Worm (Caenorhabditis elegans) whole organism, late embryonic: ENCODE measurements around the gene C42D4.13.

Source experiments
- C08G9.2 ChIP-seq: sonication (generic microtip); optimal IDR thresholded peaks from 2 replicates; lab custom pipeline; 2016; ENCODE audit warnings: mild to moderate bottlenecking, missing genetic modification characterization, moderate library complexity, missing compliant biosample characterization
- C38D4.7 ChIP-seq: fragments of 200-800 bp; sonication (Bioruptor generic); optimal IDR thresholded peaks from 2 replicates; lab custom pipeline; 2018; ENCODE audit warnings: mild to moderate bottlenecking, missing genetic modification characterization, moderate library complexity, missing compliant biosample characterization
- F13H6.1 ChIP-seq: sonication (generic microtip); optimal IDR thresholded peaks from 2 replicates; lab custom pipeline; 2016; ENCODE audit warnings: missing genetic modification characterization, missing compliant biosample characterization
- K02D7.2 ChIP-seq: sonication (generic microtip); optimal IDR thresholded peaks from 2 replicates; lab custom pipeline; 2017; ENCODE audit warnings: mild to moderate bottlenecking, missing genetic modification characterization, missing compliant biosample characterization
- K09A11.1 ChIP-seq: sonication (generic microtip); optimal IDR thresholded peaks from 2 replicates; lab custom pipeline; 2017; ENCODE audit warnings: antibody characterized with exemption, mild to moderate bottlenecking, missing genetic modification characterization, missing compliant biosample characterization; ENCODE audit not compliant: insufficient read depth
- T23F11.4 ChIP-seq: fragments of 200-800 bp; sonication (Bioruptor generic); optimal IDR thresholded peaks from 2 replicates; lab custom pipeline; 2018; ENCODE audit warnings: mild to moderate bottlenecking, missing genetic modification characterization, missing compliant biosample characterization
- ahr-1 ChIP-seq: sonication (generic microtip); optimal IDR thresholded peaks from 2 replicates; lab custom pipeline; 2016; ENCODE audit warnings: missing genetic modification characterization, missing compliant biosample characterization
- ceh-18 ChIP-seq: sonication (generic microtip); optimal IDR thresholded peaks from 2 replicates; lab custom pipeline; 2016; ENCODE audit warnings: missing genetic modification characterization, missing compliant biosample characterization
- ceh-19 ChIP-seq: fragments of 200-800 bp; sonication (Bioruptor generic); optimal IDR thresholded peaks from 2 replicates; lab custom pipeline; 2018; ENCODE audit warnings: mild to moderate bottlenecking, missing genetic modification characterization, missing compliant biosample characterization
- ceh-24 ChIP-seq: sonication (generic microtip); optimal IDR thresholded peaks from 2 replicates; lab custom pipeline; 2016; ENCODE audit warnings: mild to moderate bottlenecking, missing genetic modification characterization, missing compliant biosample characterization
- ceh-30 ChIP-seq: fragments of 150-350 bp; optimal IDR thresholded peaks from 2 replicates; lab custom pipeline; 2014; ENCODE audit warnings: missing biosample characterization, missing genetic modification characterization
- ceh-31 ChIP-seq: sonication (generic microtip); optimal IDR thresholded peaks from 2 replicates; lab custom pipeline; 2016; ENCODE audit warnings: missing genetic modification characterization, missing compliant biosample characterization
- ceh-45 ChIP-seq: fragments of 200-800 bp; sonication (Bioruptor generic); IDR thresholded peaks from 2 replicates; pipeline ENCODE4 v1.3.6; 2022; ENCODE audit warnings: missing genetic modification reagents, missing genetic modification characterization, missing compliant biosample characterization
- ceh-48 ChIP-seq: sonication (generic microtip); optimal IDR thresholded peaks from 2 replicates; lab custom pipeline; 2016; ENCODE audit warnings: missing genetic modification characterization, inconsistent platforms, missing compliant biosample characterization
- ceh-6 ChIP-seq: fragments of 200-800 bp; sonication (Bioruptor generic); optimal IDR thresholded peaks from 2 replicates; lab custom pipeline; 2018; ENCODE audit warnings: mild to moderate bottlenecking, missing genetic modification characterization, missing compliant biosample characterization
- ceh-9 ChIP-seq: sonication (generic microtip); optimal IDR thresholded peaks from 2 replicates; lab custom pipeline; 2016; ENCODE audit warnings: mild to moderate bottlenecking, missing genetic modification characterization, inconsistent platforms, missing compliant biosample characterization
- elt-2 ChIP-seq: sonication (generic microtip); optimal IDR thresholded peaks from 2 replicates; lab custom pipeline; 2016; ENCODE audit warnings: missing genetic modification reagents, missing genetic modification characterization, missing compliant biosample characterization
- ets-4 ChIP-seq: sonication (generic microtip); optimal IDR thresholded peaks from 2 replicates; lab custom pipeline; 2016; ENCODE audit warnings: missing genetic modification characterization, missing compliant biosample characterization
- eyg-1 ChIP-seq: sonication (generic microtip); optimal IDR thresholded peaks from 2 replicates; lab custom pipeline; 2016; ENCODE audit warnings: missing genotype, missing genetic modification characterization, missing compliant biosample characterization
- fkh-10 ChIP-seq: fragments of 150-350 bp; optimal IDR thresholded peaks from 2 replicates; lab custom pipeline; 2014; ENCODE audit warnings: missing biosample characterization, missing genetic modification reagents, missing genetic modification characterization
- gmeb-2 ChIP-seq: sonication (generic microtip); optimal IDR thresholded peaks from 2 replicates; lab custom pipeline; 2016; ENCODE audit warnings: missing genetic modification characterization, inconsistent platforms, missing compliant biosample characterization
- hlh-6 ChIP-seq: sonication (generic microtip); optimal IDR thresholded peaks from 2 replicates; lab custom pipeline; 2016; ENCODE audit warnings: missing genotype, missing genetic modification characterization, missing compliant biosample characterization
- hlh-8 ChIP-seq: sonication (generic microtip); optimal IDR thresholded peaks from 2 replicates; lab custom pipeline; 2016; ENCODE audit warnings: missing genotype, missing genetic modification characterization, missing compliant biosample characterization
- lin-11 ChIP-seq: fragments of 200-800 bp; sonication (Bioruptor generic); optimal IDR thresholded peaks from 2 replicates; lab custom pipeline; 2018; ENCODE audit warnings: mild to moderate bottlenecking, missing genetic modification characterization, missing compliant biosample characterization
- madf-2 ChIP-seq: sonication (generic microtip); optimal IDR thresholded peaks from 2 replicates; lab custom pipeline; 2017; ENCODE audit warnings: missing genetic modification characterization, missing compliant biosample characterization
- nfya-1 ChIP-seq: sonication (generic microtip); optimal IDR thresholded peaks from 2 replicates; lab custom pipeline; 2017; ENCODE audit warnings: missing genetic modification characterization, mild to moderate bottlenecking, missing compliant biosample characterization, antibody characterized with exemption, moderate library complexity
- nhr-232 ChIP-seq: sonication (generic microtip); optimal IDR thresholded peaks from 2 replicates; lab custom pipeline; 2016; ENCODE audit warnings: missing genetic modification characterization, missing compliant biosample characterization
- pag-3 ChIP-seq: sonication (generic microtip); optimal IDR thresholded peaks from 2 replicates; lab custom pipeline; 2016; ENCODE audit warnings: missing compliant biosample characterization, missing genetic modification characterization, borderline replicate concordance
- pqm-1 ChIP-seq: sonication (generic microtip); optimal IDR thresholded peaks from 2 replicates; lab custom pipeline; 2016; ENCODE audit warnings: missing genetic modification characterization, missing compliant biosample characterization
- pros-1 ChIP-seq: fragments of 150-350 bp; optimal IDR thresholded peaks from 2 replicates; lab custom pipeline; 2014; ENCODE audit warnings: missing biosample characterization, missing genetic modification reagents, missing genetic modification characterization
- sdc-2 ChIP-seq: sonication (generic microtip); optimal IDR thresholded peaks from 2 replicates; lab custom pipeline; 2016; ENCODE audit warnings: missing genotype, missing genetic modification characterization, missing compliant biosample characterization
- sox-2 ChIP-seq: fragments of 200-800 bp; sonication (Bioruptor generic); IDR thresholded peaks from 2 replicates; pipeline ENCODE4 v1.3.6; 2022; ENCODE audit warnings: missing genetic modification reagents, missing genetic modification characterization, missing compliant biosample characterization
- sox-4 ChIP-seq: sonication (generic microtip); optimal IDR thresholded peaks from 2 replicates; lab custom pipeline; 2017; ENCODE audit warnings: mild to moderate bottlenecking, missing genetic modification characterization, inconsistent platforms, missing compliant biosample characterization
- syd-9 ChIP-seq: sonication (generic microtip); optimal IDR thresholded peaks from 2 replicates; lab custom pipeline; 2016; ENCODE audit warnings: mild to moderate bottlenecking, missing genetic modification characterization, moderate library complexity, missing compliant biosample characterization
- ttx-3 ChIP-seq: sonication (generic microtip); optimal IDR thresholded peaks from 2 replicates; lab custom pipeline; 2016; ENCODE audit warnings: missing genetic modification reagents, missing genetic modification characterization, missing compliant biosample characterization
- unc-3 ChIP-seq, 2 experiments: fragments of 200-800 bp in 1 of 2; sonication (Bioruptor generic) in 1 of 2; sonication (generic microtip) in 1 of 2; conservative IDR thresholded peaks in 1 of 2; optimal IDR thresholded peaks in 1 of 2; 2 replicates each; pipeline versions ENCODE4 v1.3.6 to Lab custom; 2016 to 2022; ENCODE audit warnings: missing compliant biosample characterization in 2 of 2, missing genetic modification characterization in 2 of 2, missing genetic modification reagents in 1 of 2
- unc-42 ChIP-seq: sonication (generic microtip); optimal IDR thresholded peaks from 2 replicates; lab custom pipeline; 2016; ENCODE audit warnings: missing genotype, missing genetic modification characterization, missing compliant biosample characterization
- zip-5 ChIP-seq: sonication (generic microtip); optimal IDR thresholded peaks from 2 replicates; lab custom pipeline; 2016; ENCODE audit warnings: missing genetic modification characterization, missing compliant biosample characterization
- ztf-16 ChIP-seq: sonication (generic microtip); optimal IDR thresholded peaks from 2 replicates; lab custom pipeline; 2017; ENCODE audit warnings: missing genetic modification characterization, missing compliant biosample characterization

The C42D4.13 gene

ce11 chrIV:7191745-7192144 lies 3.8 kb upstream of the C42D4.13 start, which contains the start of gene R13A1.5:
R13A1.5 (minus strand) TSS chrIV:7191845.
- TF ChIP-seq gmeb-2 (tag; lab: Kevin White, UChicago), result no peak
- TF ChIP-seq nfya-1 (tag; lab: Kevin White, UChicago), result no peak
- no peak for TF ChIP-seq K02D7.2 (tag; lab: Kevin White, UChicago)
- no peak for TF ChIP-seq ceh-31 (tag; lab: Kevin White, UChicago)
- TF ChIP-seq ttx-3 (tag; lab: Kevin White, UChicago), result no peak
- no peak for TF ChIP-seq ceh-9 (tag; lab: Kevin White, UChicago)
- no peak for TF ChIP-seq elt-2 (tag; lab: Kevin White, UChicago)
- TF ChIP-seq ceh-30 (tag; lab: Kevin White, UChicago), result no peak
- TF ChIP-seq unc-42, result no peak
- TF ChIP-seq madf-2 (tag; lab: Kevin White, UChicago), result no peak
- TF ChIP-seq syd-9 (tag; lab: Kevin White, UChicago), result no peak
- no peak for TF ChIP-seq ztf-16 (tag; lab: Kevin White, UChicago)
- no peak for TF ChIP-seq ceh-19 (GFP tag; lab: Kevin White, UChicago)
- TF ChIP-seq ets-4 (tag; lab: Kevin White, UChicago), result no peak
- TF ChIP-seq sox-4 (tag; lab: Kevin White, UChicago), result no peak
- TF ChIP-seq T23F11.4 (GFP tag; lab: Kevin White, UChicago), result no peak
- no peak for TF ChIP-seq ceh-48
- no peak for TF ChIP-seq ahr-1 (tag; lab: Kevin White, UChicago)

ce11 chrIV:7190409-7190808 lies 2.5 kb upstream of the C42D4.13 start:
- TF ChIP-seq syd-9 (tag; lab: Kevin White, UChicago), result no peak
- peak; percentile 49 for TF ChIP-seq elt-2 (tag; lab: Kevin White, UChicago)

- no peak for TF ChIP-seq madf-2 (tag; lab: Kevin White, UChicago)
- no peak for TF ChIP-seq pros-1 (tag; lab: Kevin White, UChicago)
- TF ChIP-seq nfya-1 (tag; lab: Kevin White, UChicago), result no peak
- TF ChIP-seq pqm-1 (tag; lab: Kevin White, UChicago), result peak; percentile 27
- no peak for TF ChIP-seq ceh-24
- peak; percentile 44 for TF ChIP-seq unc-42
- TF ChIP-seq unc-3 (GFP tag; conservative IDR thresholded peaks at IDR 0.05; lab: Robert Waterston, UW), result no peak
- TF ChIP-seq unc-3 (tag; optimal IDR thresholded peaks at IDR 0.05; lab: Kevin White, UChicago), result no peak
- TF ChIP-seq hlh-8 (tag; lab: Kevin White, UChicago), result no peak
- no peak for TF ChIP-seq ceh-45
- no peak for TF ChIP-seq zip-5 (tag; lab: Kevin White, UChicago)
- no peak for TF ChIP-seq nhr-232 (tag; lab: Kevin White, UChicago)
- TF ChIP-seq syd-9 (tag; lab: Kevin White, UChicago), result no peak
- TF ChIP-seq sox-2 (GFP tag; lab: Robert Waterston, UW), result no peak
- peak; percentile 88 for TF ChIP-seq elt-2 (tag; lab: Kevin White, UChicago)
- TF ChIP-seq eyg-1 (tag; lab: Kevin White, UChicago), result no peak
- no peak for TF ChIP-seq C38D4.7 (GFP tag; lab: Kevin White, UChicago)
These were observed 845 bp upstream of the C42D4.13 start, which contains the start of gene srlf-7 for ce11 chrIV:7188528-7189422. srlf-7 (plus strand) TSS chrIV:7189287.

- no peak for TF ChIP-seq lin-11 (tag; lab: Kevin White, UChicago)
- TF ChIP-seq ceh-45, result no peak
- TF ChIP-seq pag-3 (tag; lab: Kevin White, UChicago), result no peak
- TF ChIP-seq ceh-18 (tag; lab: Kevin White, UChicago), result no peak
- TF ChIP-seq F13H6.1, result no peak
- no peak for TF ChIP-seq hlh-8 (tag; lab: Kevin White, UChicago)
- TF ChIP-seq ceh-6 (GFP tag; lab: Kevin White, UChicago), result no peak
- TF ChIP-seq unc-42, result no peak
- no peak for TF ChIP-seq ceh-9 (tag; lab: Kevin White, UChicago)
- no peak for TF ChIP-seq hlh-6 (tag; lab: Kevin White, UChicago)
- no peak for TF ChIP-seq fkh-10
- TF ChIP-seq sdc-2 (tag; lab: Kevin White, UChicago), result no peak
- TF ChIP-seq madf-2 (tag; lab: Kevin White, UChicago), result no peak
- TF ChIP-seq C08G9.2 (tag; lab: Kevin White, UChicago), result no peak
- TF ChIP-seq K09A11.1, result no peak
These were observed 1.2 kb downstream of the C42D4.13 start, which contains the start of gene str-249 for ce11 chrIV:7186756-7187155. str-249 (minus strand) TSS chrIV:7186856.
